Fruit fly (Drosophila melanogaster) whole organism: ENCODE results near the gene Glg1.

Experiments used
- CG8478 ChIP-seq: fragments of >200 bp; optimal IDR thresholded peaks from 2 replicates; lab custom pipeline; 2018; ENCODE audit warnings: inconsistent platforms
- Dll ChIP-seq: fragments of >200 bp; optimal IDR thresholded peaks from 2 replicates; lab custom pipeline; 2017
- EcR ChIP-seq, 2 experiments: fragments of >200 bp; optimal IDR thresholded peaks; 2 replicates each; lab custom pipeline; 2017; ENCODE audit warnings: missing biosample characterization in 2 of 2, missing genetic modification characterization in 2 of 2, missing genetic modification reagents in 2 of 2
- psq ChIP-seq: fragments of >200 bp; optimal IDR thresholded peaks from 2 replicates; lab custom pipeline; 2017
- usp ChIP-seq: fragments of >200 bp; optimal IDR thresholded peaks from 2 replicates; lab custom pipeline; 2017; ENCODE audit warnings: missing biosample characterization, missing genetic modification characterization, mixed read lengths

- TF ChIP-seq Dll (lab: Kevin White, UChicago) (no peak), EcR (GFP tag; optimal IDR thresholded peaks at IDR 0.05; lab: Kevin White, UChicago) (no peak), usp (GFP tag; lab: Kevin White, UChicago) (no peak), CG8478 (lab: Kevin White, UChicago) (no peak), psq (no peak)
Measured at dm6 chr3L:21516716-21517266, 9.5 kb upstream of the Glg1 start.
